Fruit fly (Drosophila melanogaster) whole organism, embryonic: Measurements from ENCODE around the gene CG5381.
A peak's percentile ranks its signal among the peaks of the same experiment; 100 is the strongest.

Experiments
- Asciz ChIP-seq: fragments of 200-800 bp; sonication (Bioruptor generic); optimal IDR thresholded peaks from 2 replicates; lab custom pipeline; 2017; ENCODE audit warnings: missing biosample characterization, mild to moderate bottlenecking, missing genetic modification characterization, missing genetic modification reagents
- Bgb ChIP-seq: fragments of 200-800 bp; sonication (Bioruptor generic); IDR thresholded peaks from 2 replicates; pipeline ENCODE4 v1.3.6; 2022; ENCODE audit warnings: missing biosample characterization, missing genetic modification characterization; ENCODE audit not compliant: partially characterized antibody
- Blimp-1 ChIP-seq: fragments of 200-800 bp; sonication (Bioruptor generic); optimal IDR thresholded peaks from 3 replicates; lab custom pipeline; 2018; ENCODE audit warnings: missing biosample characterization, missing genetic modification characterization, mild to moderate bottlenecking, moderate library complexity, missing genetic modification reagents
- CG10267 ChIP-seq: fragments of 200-800 bp; sonication (Bioruptor generic); optimal IDR thresholded peaks from 2 replicates; lab custom pipeline; 2018; ENCODE audit warnings: missing biosample characterization, mild to moderate bottlenecking, missing genetic modification characterization, moderate library complexity
- CG13287 ChIP-seq: fragments of 200-800 bp; sonication (Bioruptor generic); IDR thresholded peaks from 2 replicates; pipeline ENCODE4 v1.3.6; 2022; ENCODE audit warnings: missing biosample characterization, missing genetic modification characterization; ENCODE audit not compliant: partially characterized antibody
- CG13624 ChIP-seq: fragments of 200-800 bp; sonication (Bioruptor generic); optimal IDR thresholded peaks from 2 replicates; lab custom pipeline; 2016; ENCODE audit warnings: missing biosample characterization, missing genetic modification characterization
- CG1529 ChIP-seq: fragments of 200-800 bp; sonication (Bioruptor generic); optimal IDR thresholded peaks from 3 replicates; lab custom pipeline; 2018; ENCODE audit warnings: missing biosample characterization, missing genetic modification characterization
- CG15696 ChIP-seq: fragments of 200-800 bp; sonication (Bioruptor generic); optimal IDR thresholded peaks from 2 replicates; lab custom pipeline; 2019; ENCODE audit warnings: missing biosample characterization, mild to moderate bottlenecking, missing genetic modification characterization, moderate library complexity
- CG16813 ChIP-seq: fragments of 200-800 bp; sonication (Bioruptor generic); IDR thresholded peaks from 3 replicates; pipeline ENCODE4 v1.3.6; 2022; ENCODE audit warnings: missing biosample characterization, missing genetic modification characterization; ENCODE audit not compliant: partially characterized antibody
- CG16815 ChIP-seq: fragments of 200-800 bp; sonication (Bioruptor generic); optimal IDR thresholded peaks from 3 replicates; lab custom pipeline; 2017; ENCODE audit warnings: missing biosample characterization, mild to moderate bottlenecking, missing genetic modification characterization
- CG2129 ChIP-seq: fragments of 200-800 bp; sonication (Bioruptor generic); IDR thresholded peaks from 2 replicates; pipeline ENCODE4 v1.3.6; 2022; ENCODE audit warnings: missing biosample characterization, missing genetic modification characterization; ENCODE audit not compliant: partially characterized antibody
- CG34224 ChIP-seq: fragments of 200-800 bp; sonication (Bioruptor generic); IDR thresholded peaks from 3 replicates; pipeline ENCODE4 v1.3.6; 2022; ENCODE audit warnings: missing biosample characterization, missing genetic modification characterization; ENCODE audit not compliant: partially characterized antibody
- CG3995 ChIP-seq: fragments of 200-800 bp; sonication (Bioruptor generic); optimal IDR thresholded peaks from 3 replicates; lab custom pipeline; 2016; ENCODE audit warnings: missing biosample characterization, missing genetic modification characterization
- CG42726 ChIP-seq: fragments of 200-800 bp; sonication (Bioruptor generic); IDR thresholded peaks from 2 replicates; pipeline ENCODE4 v1.3.6; 2022; ENCODE audit warnings: missing biosample characterization, missing genetic modification characterization; ENCODE audit not compliant: partially characterized antibody
- CG4854 ChIP-seq: fragments of 200-800 bp; sonication (Bioruptor generic); optimal IDR thresholded peaks from 2 replicates; lab custom pipeline; 2016; ENCODE audit warnings: missing biosample characterization, missing genetic modification characterization, inconsistent platforms
- CG7963 ChIP-seq: fragments of 200-800 bp; sonication (Bioruptor generic); IDR thresholded peaks from 3 replicates; pipeline ENCODE4 v1.3.6; 2022; ENCODE audit warnings: missing biosample characterization, missing genetic modification characterization; ENCODE audit not compliant: partially characterized antibody
- Dp ChIP-seq: fragments of 200-800 bp; sonication (Bioruptor generic); optimal IDR thresholded peaks from 2 replicates; lab custom pipeline; 2018; ENCODE audit warnings: missing biosample characterization, mild to moderate bottlenecking, missing genetic modification characterization, moderate library complexity
- Ets97D ChIP-seq: fragments of 200-800 bp; sonication (Bioruptor generic); optimal IDR thresholded peaks from 3 replicates; lab custom pipeline; 2016; ENCODE audit warnings: missing biosample characterization, missing genetic modification characterization
- HLH4C ChIP-seq: fragments of 200-800 bp; sonication (Bioruptor generic); IDR thresholded peaks from 3 replicates; pipeline ENCODE4 v1.3.6; 2022; ENCODE audit warnings: missing biosample characterization, missing genetic modification characterization; ENCODE audit not compliant: partially characterized antibody
- Lpt ChIP-seq: fragments of >200 bp; optimal IDR thresholded peaks from 2 replicates; lab custom pipeline; 2018; ENCODE audit warnings: missing biosample characterization, missing genetic modification characterization
- Myb ChIP-seq: fragments of 200-800 bp; sonication (Bioruptor generic); optimal IDR thresholded peaks from 2 replicates; lab custom pipeline; 2016; ENCODE audit warnings: missing biosample characterization, missing genetic modification characterization
- Opbp ChIP-seq: fragments of 200-800 bp; sonication (Bioruptor generic); IDR thresholded peaks from 3 replicates; pipeline ENCODE4 v1.3.6; 2022; ENCODE audit warnings: missing biosample characterization, missing genetic modification characterization; ENCODE audit not compliant: partially characterized antibody
- Rfx ChIP-seq: fragments of 200-800 bp; sonication (Bioruptor generic); IDR thresholded peaks from 2 replicates; pipeline ENCODE4 v1.3.6; 2022; ENCODE audit warnings: missing biosample characterization, missing genetic modification characterization
- Scr ChIP-seq: fragments of 200-800 bp; sonication (Bioruptor generic); IDR thresholded peaks from 2 replicates; pipeline ENCODE4 v1.3.6; 2022; ENCODE audit warnings: missing biosample characterization, missing genetic modification characterization; ENCODE audit not compliant: partially characterized antibody
- Sry-δ ChIP-seq: fragments of 200-800 bp; sonication (Bioruptor generic); optimal IDR thresholded peaks from 2 replicates; lab custom pipeline; 2016; ENCODE audit warnings: missing biosample characterization, missing genetic modification characterization
- chinmo ChIP-seq: fragments of 200-800 bp; sonication (Bioruptor generic); IDR thresholded peaks from 4 replicates; pipeline ENCODE4 v1.3.6; 2022; ENCODE audit warnings: missing biosample characterization, missing genetic modification characterization; ENCODE audit not compliant: partially characterized antibody
- eyg ChIP-seq: fragments of 200-800 bp; sonication (Bioruptor generic); optimal IDR thresholded peaks from 3 replicates; lab custom pipeline; 2016; ENCODE audit warnings: missing biosample characterization, missing genetic modification characterization
- gfzf ChIP-seq: fragments of 200-800 bp; sonication (Bioruptor generic); optimal IDR thresholded peaks from 2 replicates; lab custom pipeline; 2016; ENCODE audit warnings: missing biosample characterization, mild to moderate bottlenecking, missing genetic modification characterization, moderate library complexity
- gro ChIP-seq: fragments of 200-800 bp; sonication (Bioruptor generic); optimal IDR thresholded peaks from 2 replicates; lab custom pipeline; 2016; ENCODE audit warnings: missing biosample characterization, missing genetic modification characterization
- gt ChIP-seq: fragments of 200-800 bp; sonication (Bioruptor generic); IDR thresholded peaks from 2 replicates; pipeline ENCODE4 v1.3.6; 2022; ENCODE audit warnings: missing biosample characterization, missing genetic modification characterization
- ham ChIP-seq: fragments of 200-800 bp; sonication (Bioruptor generic); IDR thresholded peaks from 2 replicates; pipeline ENCODE4 v1.3.6; 2022; ENCODE audit warnings: missing biosample characterization, missing genetic modification characterization
- hkb ChIP-seq, 2 experiments: fragments of 200-800 bp in 1 of 2; fragments of >200 bp in 1 of 2; sonication (Bioruptor generic) in 1 of 2; IDR thresholded peaks in 1 of 2; optimal IDR thresholded peaks in 1 of 2; 2 replicates each; pipeline versions ENCODE4 v1.3.6 to Lab custom; 2017 to 2022; ENCODE audit warnings: missing biosample characterization in 1 of 2, missing genetic modification characterization in 1 of 2
- inv ChIP-seq: fragments of 200-800 bp; sonication (Bioruptor generic); IDR thresholded peaks from 2 replicates; pipeline ENCODE4 v1.3.6; 2022; ENCODE audit warnings: missing biosample characterization, missing genetic modification characterization; ENCODE audit not compliant: partially characterized antibody
- otp ChIP-seq: fragments of 200-800 bp; sonication (Bioruptor generic); IDR thresholded peaks from 3 replicates; pipeline ENCODE4, ENCODE4 v1.3.6; 2022; ENCODE audit warnings: missing biosample characterization, missing genetic modification characterization
- phol ChIP-seq: fragments of 200-800 bp; sonication (Bioruptor generic); optimal IDR thresholded peaks from 3 replicates; lab custom pipeline; 2018; ENCODE audit warnings: missing biosample characterization, mild to moderate bottlenecking, missing genetic modification characterization, moderate library complexity
- row ChIP-seq: fragments of 200-800 bp; sonication (Bioruptor generic); IDR thresholded peaks from 3 replicates; pipeline ENCODE4 v1.3.6; 2022; ENCODE audit warnings: missing biosample characterization, missing genetic modification characterization
- scrt ChIP-seq: fragments of 200-800 bp; sonication (Bioruptor generic); optimal IDR thresholded peaks from 2 replicates; lab custom pipeline; 2018; ENCODE audit warnings: missing biosample characterization, mild to moderate bottlenecking, missing genetic modification characterization, moderate library complexity
- sd ChIP-seq: fragments of 200-800 bp; sonication (Bioruptor generic); optimal IDR thresholded peaks from 3 replicates; lab custom pipeline; 2018; ENCODE audit warnings: missing biosample characterization, mild to moderate bottlenecking, missing genetic modification characterization, moderate library complexity
- slbo ChIP-seq: fragments of 200-800 bp; sonication (Bioruptor generic); IDR thresholded peaks from 2 replicates; pipeline ENCODE4 v1.3.6; 2022; ENCODE audit warnings: missing biosample characterization, missing genetic modification characterization
- sna ChIP-seq: fragments of 200-800 bp; sonication (Bioruptor generic); IDR thresholded peaks from 2 replicates; pipeline ENCODE4 v1.3.6; 2022; ENCODE audit warnings: missing biosample characterization, missing genetic modification characterization; ENCODE audit not compliant: partially characterized antibody
- sob ChIP-seq: fragments of 200-800 bp; sonication (Bioruptor generic); IDR thresholded peaks from 2 replicates; pipeline ENCODE4 v1.3.6; 2022; ENCODE audit warnings: missing biosample characterization, missing genetic modification characterization
- ssp ChIP-seq: fragments of 200-800 bp; sonication (Bioruptor generic); IDR thresholded peaks from 2 replicates; pipeline ENCODE4 v1.3.6; 2022; ENCODE audit warnings: missing biosample characterization, missing genetic modification characterization
- sug ChIP-seq: fragments of 200-800 bp; optimal IDR thresholded peaks from 2 replicates; lab custom pipeline; 2019; ENCODE audit warnings: missing biosample characterization, mild to moderate bottlenecking, missing genetic modification characterization, moderate library complexity
- tna ChIP-seq: fragments of 200-800 bp; sonication (Bioruptor generic); IDR thresholded peaks from 2 replicates; pipeline ENCODE4 v1.3.6; 2022; ENCODE audit warnings: missing biosample characterization, missing genetic modification characterization; ENCODE audit not compliant: partially characterized antibody
- zen2 ChIP-seq: fragments of 200-800 bp; sonication (Bioruptor generic); IDR thresholded peaks from 3 replicates; pipeline ENCODE4 v1.3.6; 2022; ENCODE audit warnings: missing biosample characterization, missing genetic modification characterization; ENCODE audit not compliant: partially characterized antibody

The CG5381 gene

dm6 chr2L:10280772-10281171 is 42.1 kb downstream of the CG5381 start, which contains the start of gene CG34043 (continued):
- TF ChIP-seq Myb (GFP tag; lab: Kevin White, UChicago) = no peak
- no peak for TF ChIP-seq sd
- no peak for TF ChIP-seq CG16815 (GFP tag; lab: Kevin White, UChicago)
- TF ChIP-seq zen2 (GFP tag; lab: Robert Waterston, UW) = no peak
- TF ChIP-seq, all 482 proteins: peak for 0

DNA sequence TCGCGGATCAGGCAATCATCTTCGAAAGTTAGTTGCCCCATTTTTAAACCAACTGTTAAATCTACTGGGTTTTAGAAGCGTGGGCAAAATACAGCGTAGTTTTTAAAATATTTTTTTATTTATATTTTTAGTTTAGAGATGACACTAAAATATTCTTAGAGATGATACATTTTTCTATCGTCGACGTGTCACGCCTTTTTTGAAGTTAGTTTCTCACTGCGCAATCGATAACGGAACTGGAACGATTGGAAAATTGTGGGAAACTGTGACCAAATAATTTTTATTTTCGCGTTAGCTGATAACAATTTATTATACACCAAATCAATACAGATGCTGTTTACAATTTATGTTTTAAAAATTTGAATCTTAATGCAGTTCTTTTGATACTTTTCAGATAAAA is 44.2 kb downstream of the CG5381 start, which contains the start of gene Utx:
Gene Utx, minus strand, starts transcription at position 154 of the 400 bp plus-strand sequence.
- peak; percentile 57; the same call in 1 of the 2 replicates for TF ChIP-seq slbo (GFP tag; lab: Robert Waterston, UW)
- peak; percentile 81 for TF ChIP-seq CG34224 (GFP tag; lab: Robert Waterston, UW)
- peak; percentile 89 for TF ChIP-seq CG16813 (GFP tag; lab: Robert Waterston, UW)
- TF ChIP-seq row (GFP tag; lab: Robert Waterston, UW) = peak; percentile 87
- no peak for TF ChIP-seq CG1529 (GFP tag; lab: Kevin White, UChicago)
- peak; percentile 61 for TF ChIP-seq gro (GFP tag; lab: Kevin White, UChicago)
- TF ChIP-seq otp (GFP tag; lab: Robert Waterston, UW) = no peak
- peak; percentile 92 for TF ChIP-seq Sry-δ (GFP tag; lab: Kevin White, UChicago)
- TF ChIP-seq Lpt = no peak
- TF ChIP-seq Rfx (GFP tag; lab: Robert Waterston, UW) = peak; percentile 39; the same call in 1 of the 2 replicates
- peak; percentile 5 for TF ChIP-seq CG13624 (GFP tag; lab: Kevin White, UChicago)
- no peak for TF ChIP-seq Blimp-1 (GFP tag; lab: Kevin White, UChicago)
- TF ChIP-seq sna (GFP tag; lab: Robert Waterston, UW) = peak; percentile 61; the same call in 1 of the 2 replicates
- TF ChIP-seq CG13287 (GFP tag; lab: Robert Waterston, UW) = peak; percentile 84
- peak; percentile 25 for TF ChIP-seq gfzf (GFP tag; lab: Kevin White, UChicago)
- no peak for TF ChIP-seq CG4854 (GFP tag; lab: Kevin White, UChicago)
- TF ChIP-seq hkb (optimal IDR thresholded peaks at IDR 0.05; lab: Kevin White, UChicago) = no peak
- 0 out of 2 replicates have a peak, but pooled peaks have one; percentile 18 for TF ChIP-seq hkb (GFP tag; IDR thresholded peaks at IDR 0.05; lab: Robert Waterston, UW)
- TF ChIP-seq CG3995 = peak; percentile 96
- peak; percentile 45 for TF ChIP-seq Dp
- TF ChIP-seq Opbp (GFP tag; lab: Robert Waterston, UW) = peak; percentile 92
- peak; percentile 88 for TF ChIP-seq Bgb (GFP tag; lab: Robert Waterston, UW)
- no peak for TF ChIP-seq ham (GFP tag; lab: Robert Waterston, UW)
- TF ChIP-seq Scr (GFP tag; lab: Robert Waterston, UW) = peak; percentile 80
- TF ChIP-seq Ets97D (GFP tag; lab: Kevin White, UChicago) = peak; percentile 50
- no peak for TF ChIP-seq gt (GFP tag; lab: Robert Waterston, UW)
- peak; percentile 69 for TF ChIP-seq tna (GFP tag; lab: Robert Waterston, UW)
- TF ChIP-seq CG7963 (GFP tag; lab: Robert Waterston, UW) = peak; percentile 51; the same call in 1 of the 3 replicates
- peak; percentile 71 for TF ChIP-seq Myb (GFP tag; lab: Kevin White, UChicago)
- no peak for TF ChIP-seq CG15696 (tag; lab: Kevin White, UChicago)
- peak; percentile 78 for TF ChIP-seq HLH4C
- peak; percentile 29 for TF ChIP-seq phol (tag; lab: Kevin White, UChicago)
- no peak for TF ChIP-seq eyg (GFP tag; lab: Kevin White, UChicago)
- TF ChIP-seq ssp = peak; percentile 94
- TF ChIP-seq CG42726 (GFP tag; lab: Robert Waterston, UW) = peak; percentile 91
- no peak for TF ChIP-seq sob
- no peak for TF ChIP-seq scrt (GFP tag; lab: Kevin White, UChicago)
- TF ChIP-seq inv = peak; percentile 88
- TF ChIP-seq chinmo (GFP tag; lab: Robert Waterston, UW) = 0 out of 4 replicates have a peak, but pooled peaks have one; percentile 49
- peak; percentile 39; the same call in 1 of the 2 replicates for TF ChIP-seq CG2129 (GFP tag; lab: Robert Waterston, UW)
- no peak for TF ChIP-seq sug
- peak; percentile 24 for TF ChIP-seq CG10267 (tag; lab: Kevin White, UChicago)
- no peak for TF ChIP-seq Asciz (GFP tag; lab: Kevin White, UChicago)
